Worm (Caenorhabditis elegans) whole organism, late embryonic: ENCODE data around the gene rif-1.2.

ENCODE experiments used
- ceh-6 ChIP-seq: fragments of 200-800 bp; sonication (Bioruptor generic); optimal IDR thresholded peaks from 2 replicates; lab custom pipeline; 2018; ENCODE audit warnings: mild to moderate bottlenecking, missing genetic modification characterization, missing compliant biosample characterization
- dve-1 ChIP-seq: sonication (generic microtip); optimal IDR thresholded peaks from 2 replicates; lab custom pipeline; 2017; ENCODE audit warnings: antibody characterized with exemption, mild to moderate bottlenecking, missing genetic modification characterization, missing compliant biosample characterization
- elt-2 ChIP-seq: sonication (generic microtip); optimal IDR thresholded peaks from 2 replicates; lab custom pipeline; 2016; ENCODE audit warnings: missing genetic modification reagents, missing genetic modification characterization, missing compliant biosample characterization
- pha-4 ChIP-seq: fragments of 150-350 bp; optimal IDR thresholded peaks from 2 replicates; lab custom pipeline; 2018; ENCODE audit warnings: missing biosample characterization, missing genetic modification reagents, missing genetic modification characterization
- sdc-2 ChIP-seq: sonication (generic microtip); optimal IDR thresholded peaks from 2 replicates; lab custom pipeline; 2016; ENCODE audit warnings: missing genotype, missing genetic modification characterization, missing compliant biosample characterization
- unc-42 ChIP-seq: sonication (generic microtip); optimal IDR thresholded peaks from 2 replicates; lab custom pipeline; 2016; ENCODE audit warnings: missing genotype, missing genetic modification characterization, missing compliant biosample characterization

DNA sequence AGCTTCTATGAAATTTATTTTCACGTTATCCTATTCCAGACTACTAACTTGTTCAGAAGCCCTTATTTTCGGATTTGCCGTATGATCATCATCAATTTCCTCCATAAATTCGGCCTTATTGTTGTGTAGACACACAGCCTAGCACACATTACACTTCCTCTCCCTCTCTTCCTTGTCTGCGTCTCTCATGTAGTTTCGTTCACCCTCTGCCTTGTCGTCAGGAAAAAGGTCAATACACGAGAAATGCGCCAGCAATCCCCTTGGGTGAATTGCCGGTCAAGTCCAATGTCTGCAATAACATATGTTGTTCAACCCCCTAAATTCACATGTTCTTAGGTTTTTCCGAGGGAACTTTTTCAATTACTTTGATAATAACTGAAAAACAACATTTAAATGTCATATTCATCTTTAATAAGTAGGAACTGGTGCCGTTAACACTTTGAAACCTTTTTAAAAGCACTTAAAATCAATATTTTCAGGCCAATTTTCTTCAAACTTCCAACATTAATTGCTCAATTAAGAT is 22.6 kb upstream of the rif-1.2 start, which contains the start of gene F17E5.2:
- no peak for TF ChIP-seq dve-1 (tag; lab: Kevin White, UChicago)
- TF ChIP-seq pha-4 (tag; lab: Kevin White, UChicago) = no peak
- peak; percentile 83 for TF ChIP-seq unc-42 (tag; lab: Kevin White, UChicago)
- peak; percentile 83 for TF ChIP-seq sdc-2 (tag; lab: Kevin White, UChicago)
- TF ChIP-seq ceh-6 (GFP tag; lab: Kevin White, UChicago) = peak; percentile 20
- peak; percentile 10 for TF ChIP-seq elt-2
